Fruit fly (Drosophila melanogaster) Kc167 (cell line): ENCODE results near the gene CG34176.

Experiments
- Myc ChIP-seq: fragments of >200 bp; optimal IDR thresholded peaks from 2 replicates; lab custom pipeline; 2017; ENCODE audit warnings: missing external identifiers
- Sin3A ChIP-seq: fragments of >200 bp; optimal IDR thresholded peaks from 2 replicates; lab custom pipeline; 2018; ENCODE audit warnings: missing external identifiers
- h ChIP-seq: fragments of >200 bp; optimal IDR thresholded peaks from 3 replicates; lab custom pipeline; 2018; ENCODE audit warnings: missing external identifiers
- insv ChIP-seq: fragments of >200 bp; optimal IDR thresholded peaks from 3 replicates; lab custom pipeline; 2018; ENCODE audit warnings: missing external identifiers
- psq ChIP-seq: fragments of >200 bp; optimal IDR thresholded peaks from 2 replicates; lab custom pipeline; 2017; ENCODE audit warnings: missing external identifiers
- ttk ChIP-seq: sonication (Bioruptor generic); optimal IDR thresholded peaks from 2 replicates; lab custom pipeline; 2017; ENCODE audit warnings: missing external identifiers

CG34176 gene

dm6 chr2L:4003780-4004179 lies at the start of gene CG34176:
Gene CG34176 (plus strand): TSS chr2L:4004080.
- TF ChIP-seq Sin3A (no peak), psq (lab: Kevin White, UChicago) (no peak), Myc (lab: Kevin White, UChicago) (no peak), h (lab: Kevin White, UChicago) (no peak), insv (no peak), ttk (lab: Kevin White, UChicago) (no peak)

dm6 chr2L:3968325-3968724 lies 35.6 kb upstream of the CG34176 start:
- TF ChIP-seq insv = no peak
- TF ChIP-seq ttk (lab: Kevin White, UChicago) = no peak
- TF ChIP-seq Sin3A = no peak

- TF ChIP-seq Myc (lab: Kevin White, UChicago) = no peak
- TF ChIP-seq ttk (lab: Kevin White, UChicago) = no peak
- TF ChIP-seq Sin3A = no peak
- TF ChIP-seq h (lab: Kevin White, UChicago) = no peak
- no peak for TF ChIP-seq insv
- TF ChIP-seq psq (lab: Kevin White, UChicago) = no peak
Observed at dm6 chr2L:3991638-3992037, 12.2 kb upstream of the CG34176 start, which contains the start of gene fred. Gene fred (minus strand): TSS chr2L:3991713.

- TF ChIP-seq psq (lab: Kevin White, UChicago) (no peak), Myc (lab: Kevin White, UChicago) (no peak), insv (no peak), h (lab: Kevin White, UChicago) (no peak), Sin3A (no peak), ttk (lab: Kevin White, UChicago) (no peak)
Observed at dm6 chr2L:3999718-4000117, 4.2 kb upstream of the CG34176 start, which contains the start of gene CG43797. Gene CG43797 (plus strand): TSS chr2L:4000018.

dm6 chr2L:4004684-4005083 lies 804 bp downstream of the CG34176 start, which contains the start of gene CG15422:
Gene CG15422 (plus strand): TSS chr2L:4004984.
- no peak for TF ChIP-seq ttk (lab: Kevin White, UChicago)
- TF ChIP-seq insv = no peak
- TF ChIP-seq Myc (lab: Kevin White, UChicago) = no peak
- TF ChIP-seq psq (lab: Kevin White, UChicago) = no peak
- TF ChIP-seq Sin3A = no peak

- TF ChIP-seq h (lab: Kevin White, UChicago) (no peak), Myc (lab: Kevin White, UChicago) (no peak), psq (lab: Kevin White, UChicago) (no peak), insv (no peak), ttk (lab: Kevin White, UChicago) (no peak), Sin3A (no peak)
Observed at dm6 chr2L:4005741-4006140, 1.9 kb downstream of the CG34176 start, which contains the start of gene CG15423. Gene CG15423 (plus strand): TSS chr2L:4006041.

- no peak for TF ChIP-seq h (lab: Kevin White, UChicago)
- TF ChIP-seq ttk (lab: Kevin White, UChicago) = no peak
- TF ChIP-seq Myc (lab: Kevin White, UChicago) = no peak
- TF ChIP-seq insv = no peak
- TF ChIP-seq Sin3A = no peak
Observed at dm6 chr2L:4007390-4007789, 3.5 kb downstream of the CG34176 start, which contains the start of gene CG43773. Gene CG43773 (plus strand): TSS chr2L:4007690.

- TF ChIP-seq h (lab: Kevin White, UChicago) (no peak), ttk (lab: Kevin White, UChicago) (no peak), insv (no peak), psq (lab: Kevin White, UChicago) (no peak), Myc (lab: Kevin White, UChicago) (no peak), Sin3A (no peak)
Observed at dm6 chr2L:4008353-4008752, 4.5 kb downstream of the CG34176 start, which contains the start of gene CG43774. Gene CG43774 (plus strand): TSS chr2L:4008653.

dm6 chr2L:4012089-4012488 lies 8.2 kb downstream of the CG34176 start:
- TF ChIP-seq Myc (lab: Kevin White, UChicago) (no peak), Sin3A (no peak), h (lab: Kevin White, UChicago) (no peak), ttk (lab: Kevin White, UChicago) (no peak)

dm6 chr2L:4019198-4019597 lies 15.3 kb downstream of the CG34176 start:
- no peak for TF ChIP-seq Myc (lab: Kevin White, UChicago)
- no peak for TF ChIP-seq psq (lab: Kevin White, UChicago)

- TF ChIP-seq h (lab: Kevin White, UChicago) (no peak), Myc (lab: Kevin White, UChicago) (no peak), psq (lab: Kevin White, UChicago) (no peak), ttk (lab: Kevin White, UChicago) (no peak), Sin3A (no peak), insv (no peak)
Observed at dm6 chr2L:4019765-4020164, 15.9 kb downstream of the CG34176 start.

- TF ChIP-seq ttk (lab: Kevin White, UChicago) (no peak), Myc (lab: Kevin White, UChicago) (no peak), psq (lab: Kevin White, UChicago) (no peak), h (lab: Kevin White, UChicago) (no peak), Sin3A (no peak), insv (no peak)
Observed at dm6 chr2L:4020188-4020587, 16.3 kb downstream of the CG34176 start.

- TF ChIP-seq ttk (lab: Kevin White, UChicago) = no peak
- no peak for TF ChIP-seq psq (lab: Kevin White, UChicago)
Observed at dm6 chr2L:4021608-4022342, 17.9 kb downstream of the CG34176 start.
